Worm (Caenorhabditis elegans) whole organism, mixed stage, embryonic: Measurements from ENCODE around the gene Y34B4A.10.

ENCODE experiments used
- bed-3 ChIP-seq: fragments of 200-800 bp; sonication (Bioruptor generic); optimal IDR thresholded peaks from 3 replicates; lab custom pipeline; 2018; ENCODE audit warnings: mild to moderate bottlenecking, missing genetic modification characterization, moderate library complexity, missing compliant biosample characterization
- blmp-1 ChIP-seq: fragments of 150-350 bp; optimal IDR thresholded peaks from 2 replicates; lab custom pipeline; 2014; ENCODE audit warnings: missing biosample characterization, missing genetic modification characterization
- ceh-39 ChIP-seq: fragments of 150-350 bp; optimal IDR thresholded peaks from 2 replicates; lab custom pipeline; 2014; ENCODE audit warnings: missing biosample characterization, missing genetic modification characterization
- ceh-43 ChIP-seq: fragments of 200-800 bp; sonication (Bioruptor generic); optimal IDR thresholded peaks from 2 replicates; lab custom pipeline; 2018; ENCODE audit warnings: mild to moderate bottlenecking, missing genetic modification characterization, moderate library complexity, missing compliant biosample characterization
- ceh-83 ChIP-seq: fragments of 200-800 bp; sonication (Bioruptor generic); optimal IDR thresholded peaks from 2 replicates; lab custom pipeline; 2018; ENCODE audit warnings: mild to moderate bottlenecking, missing genetic modification characterization, missing compliant biosample characterization
- ces-1 ChIP-seq: fragments of 150-350 bp; optimal IDR thresholded peaks from 2 replicates; lab custom pipeline; 2014; ENCODE audit warnings: missing biosample characterization, missing genetic modification reagents, missing genetic modification characterization
- cnd-1 ChIP-seq: fragments of 200-800 bp; sonication (Bioruptor generic); optimal IDR thresholded peaks from 2 replicates; lab custom pipeline; 2018; ENCODE audit warnings: mild to moderate bottlenecking, missing genetic modification characterization, missing compliant biosample characterization
- drap-1 ChIP-seq: fragments of 200-800 bp; sonication (Bioruptor generic); optimal IDR thresholded peaks from 3 replicates; lab custom pipeline; 2018; ENCODE audit warnings: mild to moderate bottlenecking, missing genetic modification characterization, missing compliant biosample characterization
- elt-1 ChIP-seq: sonication (generic microtip); optimal IDR thresholded peaks from 2 replicates; lab custom pipeline; 2017; ENCODE audit warnings: missing genetic modification characterization, mild to moderate bottlenecking, missing compliant biosample characterization, antibody characterized with exemption, moderate library complexity, borderline replicate concordance; ENCODE audit not compliant: insufficient read depth
- elt-3 ChIP-seq: fragments of 150-350 bp; optimal IDR thresholded peaks from 2 replicates; lab custom pipeline; 2014; ENCODE audit warnings: missing biosample characterization, missing genetic modification characterization
- flh-1 ChIP-seq: fragments of 200-800 bp; sonication (Bioruptor generic); optimal IDR thresholded peaks from 2 replicates; lab custom pipeline; 2018; ENCODE audit warnings: mild to moderate bottlenecking, missing genetic modification characterization, moderate library complexity, missing compliant biosample characterization
- ham-2 ChIP-seq: fragments of 200-800 bp; sonication (Bioruptor generic); optimal IDR thresholded peaks from 2 replicates; lab custom pipeline; 2018; ENCODE audit warnings: mild to moderate bottlenecking, missing genetic modification characterization, missing compliant biosample characterization
- hlh-1 ChIP-seq: fragments of 150-350 bp; optimal IDR thresholded peaks from 2 replicates; lab custom pipeline; 2014; ENCODE audit warnings: missing biosample characterization, missing genetic modification reagents, missing genetic modification characterization
- lin-13 ChIP-seq: fragments of 150-350 bp; optimal IDR thresholded peaks from 2 replicates; lab custom pipeline; 2014; ENCODE audit warnings: missing biosample characterization, missing genetic modification characterization
- lin-32 ChIP-seq: fragments of 200-800 bp; sonication (Bioruptor generic); optimal IDR thresholded peaks from 2 replicates; lab custom pipeline; 2018; ENCODE audit warnings: mild to moderate bottlenecking, missing genetic modification characterization, missing compliant biosample characterization
- lsy-2 ChIP-seq: fragments of 150-350 bp; optimal IDR thresholded peaks from 2 replicates; lab custom pipeline; 2014; ENCODE audit warnings: missing biosample characterization, missing genetic modification characterization
- mab-5 ChIP-seq: fragments of 150-350 bp; optimal IDR thresholded peaks from 2 replicates; lab custom pipeline; 2014; ENCODE audit warnings: missing biosample characterization, missing genetic modification characterization
- mep-1 ChIP-seq: fragments of 150-350 bp; optimal IDR thresholded peaks from 2 replicates; lab custom pipeline; 2017; ENCODE audit warnings: missing biosample characterization, missing genetic modification reagents, missing genetic modification characterization, inconsistent platforms
- mls-2 ChIP-seq: sonication (generic microtip); optimal IDR thresholded peaks from 2 replicates; lab custom pipeline; 2016; ENCODE audit warnings: mild to moderate bottlenecking, missing genetic modification characterization, moderate library complexity, missing compliant biosample characterization
- nhr-12 ChIP-seq: fragments of 150-350 bp; optimal IDR thresholded peaks from 2 replicates; lab custom pipeline; 2014; ENCODE audit warnings: missing biosample characterization, missing genetic modification characterization
- nhr-2 ChIP-seq: fragments of 150-350 bp; optimal IDR thresholded peaks from 2 replicates; lab custom pipeline; 2014; ENCODE audit warnings: missing biosample characterization, missing genetic modification characterization
- nhr-237 ChIP-seq: fragments of 150-350 bp; optimal IDR thresholded peaks from 2 replicates; lab custom pipeline; 2014; ENCODE audit warnings: missing biosample characterization, missing genetic modification characterization
- nhr-28 ChIP-seq: fragments of 150-350 bp; optimal IDR thresholded peaks from 2 replicates; lab custom pipeline; 2014; ENCODE audit warnings: missing biosample characterization, missing genetic modification characterization
- nhr-76 ChIP-seq: sonication (generic microtip); optimal IDR thresholded peaks from 2 replicates; lab custom pipeline; 2017; ENCODE audit warnings: missing biosample characterization, missing genetic modification characterization
- pha-4 ChIP-seq: fragments of 150-350 bp; optimal IDR thresholded peaks from 2 replicates; lab custom pipeline; 2018; ENCODE audit warnings: missing biosample characterization, missing genetic modification reagents, missing genetic modification characterization
- sem-2 ChIP-seq: fragments of 200-800 bp; sonication (Bioruptor generic); optimal IDR thresholded peaks from 2 replicates; lab custom pipeline; 2018; ENCODE audit warnings: mild to moderate bottlenecking, missing genetic modification characterization, missing compliant biosample characterization
- snpc-4 ChIP-seq: fragments of 150-350 bp; optimal IDR thresholded peaks from 2 replicates; lab custom pipeline; 2014; ENCODE audit warnings: missing biosample characterization, missing genetic modification characterization
- sptf-1 ChIP-seq: sonication (generic microtip); optimal IDR thresholded peaks from 2 replicates; lab custom pipeline; 2017; ENCODE audit warnings: mild to moderate bottlenecking, missing genetic modification characterization, moderate library complexity, missing compliant biosample characterization
- tbx-8 ChIP-seq: fragments of 200-800 bp; sonication (Bioruptor generic); optimal IDR thresholded peaks from 2 replicates; lab custom pipeline; 2018; ENCODE audit warnings: mild to moderate bottlenecking, missing genetic modification characterization, moderate library complexity, missing compliant biosample characterization
- unc-120 ChIP-seq: sonication (generic microtip); optimal IDR thresholded peaks from 2 replicates; lab custom pipeline; 2017; ENCODE audit warnings: missing genetic modification characterization, missing compliant biosample characterization; ENCODE audit not compliant: poor library complexity, severe bottlenecking
- unc-39 ChIP-seq: fragments of 150-350 bp; optimal IDR thresholded peaks from 2 replicates; lab custom pipeline; 2014; ENCODE audit warnings: missing biosample characterization, missing genetic modification characterization
- unc-62 ChIP-seq: fragments of 150-350 bp; optimal IDR thresholded peaks from 2 replicates; lab custom pipeline; 2014; ENCODE audit warnings: missing biosample characterization, missing genetic modification reagents, missing genetic modification characterization
- zip-8 ChIP-seq: fragments of 150-350 bp; optimal IDR thresholded peaks from 2 replicates; lab custom pipeline; 2014; ENCODE audit warnings: missing biosample characterization, missing genetic modification characterization
- ztf-11 ChIP-seq: fragments of 150-350 bp; optimal IDR thresholded peaks from 2 replicates; lab custom pipeline; 2014; ENCODE audit warnings: missing biosample characterization, missing genetic modification characterization

Y34B4A.10 gene

DNA sequence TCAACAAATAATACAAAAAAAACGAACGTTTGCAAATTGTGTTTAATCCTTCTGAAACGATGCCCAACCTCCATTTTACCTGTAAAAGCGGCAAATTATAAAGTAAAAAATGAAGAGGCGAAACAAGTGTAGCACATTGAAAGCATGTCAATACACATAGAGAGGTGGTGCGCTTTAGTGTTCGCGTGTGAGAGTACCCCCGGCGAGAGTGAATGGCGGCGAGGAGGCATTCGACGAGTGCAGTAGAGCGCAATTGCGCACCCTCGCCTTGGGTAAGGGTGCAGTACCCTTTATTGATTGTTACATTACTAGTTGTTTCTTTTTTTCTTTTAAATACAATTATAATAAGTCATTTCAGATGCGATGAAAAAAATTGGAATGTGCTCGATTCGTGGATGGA lies 25.5 kb downstream of the Y34B4A.10 start, which contains the start of gene hst-6 (continued):
- no peak for TF ChIP-seq lin-32
- no peak for TF ChIP-seq elt-3 (tag; lab: Kevin White, UChicago)
- no peak for TF ChIP-seq nhr-28
- TF ChIP-seq unc-62 (GFP tag; lab: Kevin White, UChicago) = peak; percentile 33
- TF ChIP-seq lin-13 = peak; percentile 65
- peak; percentile 75 for TF ChIP-seq ztf-11
- TF ChIP-seq nhr-237 (tag; lab: Kevin White, UChicago) = peak; percentile 59
- TF ChIP-seq, all 35 proteins: peak for 17

ce11 chrX:5276772-5277171 lies 27.1 kb downstream of the Y34B4A.10 start:
- TF ChIP-seq nhr-76 (tag; lab: Kevin White, UChicago) = no peak
- no peak for TF ChIP-seq unc-62 (GFP tag; lab: Kevin White, UChicago)
- no peak for TF ChIP-seq unc-39 (tag; lab: Kevin White, UChicago)
- TF ChIP-seq ham-2 (GFP tag; lab: Kevin White, UChicago) = no peak
- no peak for TF ChIP-seq drap-1
- TF ChIP-seq hlh-1 (tag; lab: Kevin White, UChicago) = no peak
- no peak for TF ChIP-seq tbx-8 (GFP tag; lab: Kevin White, UChicago)
- TF ChIP-seq zip-8 (tag; lab: Kevin White, UChicago) = no peak
- TF ChIP-seq nhr-237 (tag; lab: Kevin White, UChicago) = no peak
- no peak for TF ChIP-seq nhr-12 (tag; lab: Kevin White, UChicago)
- no peak for TF ChIP-seq unc-120 (tag; lab: Kevin White, UChicago)
- TF ChIP-seq nhr-2 (tag; lab: Kevin White, UChicago) = no peak

DNA sequence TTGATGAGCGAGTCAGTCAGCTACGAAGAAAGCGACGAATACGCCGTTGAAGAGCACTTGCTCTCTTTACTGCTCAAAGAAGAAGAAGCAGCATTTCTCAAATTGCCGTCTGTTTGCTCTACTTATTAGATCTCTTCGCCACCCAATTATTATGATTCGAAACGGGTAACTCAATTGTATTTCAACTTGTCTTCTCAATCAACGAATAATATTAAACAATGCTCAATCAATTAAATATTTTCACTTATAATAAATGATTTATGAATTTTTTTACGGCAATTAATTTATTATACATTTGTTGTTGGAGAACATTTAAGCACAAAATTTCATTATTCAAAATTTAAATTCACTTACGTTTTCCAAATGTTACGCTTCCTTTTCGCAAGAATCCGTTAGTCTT lies 28.5 kb downstream of the Y34B4A.10 start:
- TF ChIP-seq elt-1 (tag; lab: Kevin White, UChicago) (no peak), ces-1 (peak; percentile 95)

DNA sequence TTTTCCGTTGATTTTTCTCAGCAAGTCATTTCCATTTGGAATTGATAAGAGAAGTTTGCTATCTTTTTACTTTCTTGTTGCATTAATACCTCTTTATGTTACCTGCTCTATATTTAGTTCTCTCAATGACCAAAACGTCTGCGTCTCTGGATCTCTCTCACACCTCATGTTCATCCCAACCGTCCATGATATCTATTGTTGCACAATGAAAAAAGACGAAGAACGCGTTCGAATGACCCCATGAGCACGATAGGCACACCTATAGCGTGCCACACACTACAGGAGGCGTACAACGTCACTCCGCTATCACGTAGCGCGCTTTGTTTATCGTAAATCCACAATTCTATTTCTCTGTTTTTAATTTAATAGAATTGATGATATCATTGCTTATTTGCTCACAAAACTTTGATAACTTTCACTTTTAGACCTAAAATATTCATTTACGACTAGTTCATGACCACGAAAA lies 29.5 kb downstream of the Y34B4A.10 start, which contains the start of gene Y34B4A.2:
TSS of gene Y34B4A.2 (plus strand) at position 328 of the 466 bp plus-strand sequence.
- no peak for TF ChIP-seq pha-4 (tag; lab: Kevin White, UChicago)
- TF ChIP-seq unc-62 (GFP tag; lab: Kevin White, UChicago) = no peak
- TF ChIP-seq nhr-2 (tag; lab: Kevin White, UChicago) = peak; percentile 8
- TF ChIP-seq ceh-83 (GFP tag; lab: Kevin White, UChicago) = no peak
- no peak for TF ChIP-seq sem-2 (GFP tag; lab: Kevin White, UChicago)
- no peak for TF ChIP-seq snpc-4 (tag; lab: Kevin White, UChicago)
- peak; percentile 74 for TF ChIP-seq ces-1
- no peak for TF ChIP-seq unc-120 (tag; lab: Kevin White, UChicago)
- TF ChIP-seq sptf-1 = no peak
- TF ChIP-seq nhr-237 (tag; lab: Kevin White, UChicago) = no peak
- peak; percentile 23 for TF ChIP-seq lin-13
- TF ChIP-seq elt-3 (tag; lab: Kevin White, UChicago) = no peak
- TF ChIP-seq elt-1 (tag; lab: Kevin White, UChicago) = no peak
- TF ChIP-seq lsy-2 (tag; lab: Kevin White, UChicago) = no peak
- TF ChIP-seq nhr-28 = no peak
- no peak for TF ChIP-seq ceh-39
- TF ChIP-seq unc-39 (tag; lab: Kevin White, UChicago) = no peak
- TF ChIP-seq mls-2 (tag; lab: Kevin White, UChicago) = no peak
- no peak for TF ChIP-seq lin-32
- no peak for TF ChIP-seq ceh-43
- TF ChIP-seq hlh-1 (tag; lab: Kevin White, UChicago) = no peak
- TF ChIP-seq mab-5 = no peak
- no peak for TF ChIP-seq bed-3 (GFP tag; lab: Kevin White, UChicago)
- no peak for TF ChIP-seq mep-1 (tag; lab: Kevin White, UChicago)
- TF ChIP-seq ham-2 (GFP tag; lab: Kevin White, UChicago) = no peak
- TF ChIP-seq flh-1 = no peak
- no peak for TF ChIP-seq nhr-12 (tag; lab: Kevin White, UChicago)
- TF ChIP-seq zip-8 (tag; lab: Kevin White, UChicago) = no peak
- TF ChIP-seq blmp-1 (tag; lab: Kevin White, UChicago) = no peak
- no peak for TF ChIP-seq tbx-8 (GFP tag; lab: Kevin White, UChicago)
- peak; percentile 27 for TF ChIP-seq cnd-1 (tag; lab: Kevin White, UChicago)
- TF ChIP-seq nhr-76 (tag; lab: Kevin White, UChicago) = no peak
